Worm (Caenorhabditis elegans) whole organism, L1 larva: Measurements from ENCODE around the gene clec-149.

Source experiments
- C16A3.4 ChIP-seq: fragments of 150-350 bp; optimal IDR thresholded peaks from 2 replicates; lab custom pipeline; 2014; ENCODE audit warnings: missing biosample characterization, missing genetic modification characterization
- Y116A8C.19 ChIP-seq: sonication (generic microtip); optimal IDR thresholded peaks from 2 replicates; lab custom pipeline; 2016; ENCODE audit warnings: missing compliant biosample characterization, missing genetic modification characterization, borderline replicate concordance
- alr-1 ChIP-seq: fragments of 200-800 bp; sonication (Bioruptor generic); optimal IDR thresholded peaks from 2 replicates; lab custom pipeline; 2018; ENCODE audit warnings: borderline replicate concordance, mild to moderate bottlenecking, missing genetic modification characterization, missing compliant biosample characterization
- ceh-63 ChIP-seq: fragments of 200-800 bp; sonication (Bioruptor generic); optimal IDR thresholded peaks from 2 replicates; lab custom pipeline; 2018; ENCODE audit warnings: mild to moderate bottlenecking, missing genetic modification characterization, missing compliant biosample characterization
- ceh-88 ChIP-seq: fragments of 200-800 bp; sonication (Bioruptor generic); IDR thresholded peaks from 2 replicates; pipeline ENCODE4 v1.3.6; 2022; ENCODE audit warnings: missing genetic modification characterization, missing compliant biosample characterization
- dsc-1 ChIP-seq: sonication (generic microtip); optimal IDR thresholded peaks from 2 replicates; lab custom pipeline; 2016; ENCODE audit warnings: mild to moderate bottlenecking, missing genetic modification characterization, missing compliant biosample characterization
- efl-1 ChIP-seq, 4 experiments: fragments of 150-350 bp; optimal IDR thresholded peaks in 3 of 4; peaks in 1 of 4; 1 replicate in 1 of 4; 2 replicates in 3 of 4; lab custom pipeline; 2014; ENCODE audit warnings: missing biosample characterization in 2 of 4, missing genetic modification characterization in 2 of 4, missing genetic modification reagents in 2 of 4
- fkh-8 ChIP-seq: sonication (generic microtip); optimal IDR thresholded peaks from 2 replicates; lab custom pipeline; 2016; ENCODE audit warnings: mild to moderate bottlenecking, missing genetic modification characterization, missing compliant biosample characterization
- irx-1 ChIP-seq: sonication (generic microtip); optimal IDR thresholded peaks from 2 replicates; lab custom pipeline; 2016; ENCODE audit warnings: missing genetic modification characterization, missing compliant biosample characterization
- isw-1 ChIP-seq: fragments of 200-800 bp; sonication (Bioruptor generic); IDR thresholded peaks from 2 replicates; pipeline ENCODE4 v1.3.6; 2022; ENCODE audit warnings: missing genetic modification characterization, missing compliant biosample characterization
- lin-13 ChIP-seq: fragments of 150-350 bp; optimal IDR thresholded peaks from 2 replicates; lab custom pipeline; 2014; ENCODE audit warnings: missing biosample characterization, missing genetic modification reagents, missing genetic modification characterization
- lir-3 ChIP-seq: sonication (generic microtip); optimal IDR thresholded peaks from 2 replicates; lab custom pipeline; 2016; ENCODE audit warnings: mild to moderate bottlenecking, missing genetic modification characterization, moderate library complexity, missing compliant biosample characterization; ENCODE audit not compliant: poor library complexity
- mab-9 ChIP-seq: fragments of 200-800 bp; sonication (Bioruptor generic); IDR thresholded peaks from 2 replicates; pipeline ENCODE4 v1.3.6; 2022; ENCODE audit warnings: missing genetic modification reagents, missing genetic modification characterization, missing compliant biosample characterization
- mef-2 ChIP-seq: fragments of 150-350 bp; optimal IDR thresholded peaks from 2 replicates; lab custom pipeline; 2014; ENCODE audit warnings: missing biosample characterization, missing genetic modification characterization
- mep-1 ChIP-seq: fragments of 150-350 bp; optimal IDR thresholded peaks from 2 replicates; lab custom pipeline; 2014; ENCODE audit warnings: missing biosample characterization, missing genetic modification characterization
- nhr-77 ChIP-seq: fragments of 150-350 bp; optimal IDR thresholded peaks from 2 replicates; lab custom pipeline; 2014; ENCODE audit warnings: missing biosample characterization, missing genetic modification characterization
- nhr-84 ChIP-seq: sonication (generic microtip); optimal IDR thresholded peaks from 2 replicates; lab custom pipeline; 2017; ENCODE audit warnings: missing biosample characterization, missing genetic modification characterization
- pqm-1 ChIP-seq: sonication (generic microtip); optimal IDR thresholded peaks from 3 replicates; lab custom pipeline; 2017; ENCODE audit warnings: missing biosample characterization, missing genetic modification characterization
- snpc-4 ChIP-seq: fragments of 150-350 bp; optimal IDR thresholded peaks from 2 replicates; lab custom pipeline; 2014; ENCODE audit warnings: missing biosample characterization, missing genetic modification characterization
- sox-4 ChIP-seq: sonication (generic microtip); optimal IDR thresholded peaks from 2 replicates; lab custom pipeline; 2016; ENCODE audit warnings: missing genetic modification characterization, missing compliant biosample characterization
- sptf-1 ChIP-seq: fragments of 150-350 bp; optimal IDR thresholded peaks from 2 replicates; lab custom pipeline; 2014; ENCODE audit warnings: missing biosample characterization, missing genetic modification characterization
- unc-30 ChIP-seq: sonication (generic microtip); optimal IDR thresholded peaks from 2 replicates; lab custom pipeline; 2017; ENCODE audit warnings: missing biosample characterization, missing genetic modification characterization
- vab-15 ChIP-seq: sonication (generic microtip); optimal IDR thresholded peaks from 2 replicates; lab custom pipeline; 2017; ENCODE audit warnings: missing genotype, mild to moderate bottlenecking, missing genetic modification characterization, missing compliant biosample characterization
- xbp-1 ChIP-seq: sonication (generic microtip); optimal IDR thresholded peaks from 2 replicates; lab custom pipeline; 2016; ENCODE audit warnings: missing genetic modification characterization, missing compliant biosample characterization
- ztf-11 ChIP-seq, 2 experiments: sonication (generic microtip); optimal IDR thresholded peaks; 2 replicates each; lab custom pipeline; 2016 to 2017; ENCODE audit warnings: missing genetic modification characterization in 2 of 2, missing biosample characterization in 1 of 2, missing compliant biosample characterization in 1 of 2
- ztf-4 ChIP-seq: fragments of 150-350 bp; optimal IDR thresholded peaks from 2 replicates; lab custom pipeline; 2014; ENCODE audit warnings: missing biosample characterization, missing genetic modification characterization

The clec-149 gene

ce11 chrIII:868866-869265 lies 45.8 kb downstream of the clec-149 start:
- TF ChIP-seq mab-9 (GFP tag; lab: Robert Waterston, UW), result no peak
- TF ChIP-seq isw-1 (GFP tag; lab: Robert Waterston, UW), result no peak
- TF ChIP-seq ztf-11 (tag; optimal IDR thresholded peaks at IDR 0.05; lab: Kevin White, UChicago), result peak in 1 of 2 experiments; percentile 45

- TF ChIP-seq efl-1 (optimal IDR thresholded peaks at IDR 0.05; lab: Kevin White, UChicago) (no peak), efl-1 (GFP tag; optimal IDR thresholded peaks at IDR 0.05 in 1 of 2; lab: Kevin White, UChicago) (peak in 1 of 2 experiments; percentile 73), sptf-1 (tag; lab: Kevin White, UChicago) (no peak)
These were observed 46.8 kb downstream of the clec-149 start, which contains the start of gene T24C4.2 for ce11 chrIII:869869-870268. TSS of gene T24C4.2 (minus strand) at chrIII:869969.

- no peak for TF ChIP-seq ceh-88 (GFP tag; lab: Robert Waterston, UW)
- TF ChIP-seq lir-3 (tag; lab: Kevin White, UChicago), result no peak
- no peak for TF ChIP-seq nhr-84 (tag; lab: Kevin White, UChicago)
- TF ChIP-seq pqm-1 (tag; lab: Kevin White, UChicago), result no peak
- TF ChIP-seq alr-1 (tag; lab: Kevin White, UChicago), result no peak
- TF ChIP-seq, all 84 proteins: peak for 0
These were observed 47.5 kb downstream of the clec-149 start for ce11 chrIII:870555-870954.

ce11 chrIII:872373-872772 lies 49.4 kb downstream of the clec-149 start, which contains the start of the genes T24C4.3 and clc-20:
TSS of gene T24C4.3 (minus strand) at chrIII:872473.
TSS of gene clc-20 (plus strand) at chrIII:872583.
- TF ChIP-seq irx-1 (no peak), Y116A8C.19 (tag; lab: Kevin White, UChicago) (no peak), lin-13 (GFP tag; lab: Kevin White, UChicago) (no peak), sox-4 (peak; percentile 28), isw-1 (GFP tag; lab: Robert Waterston, UW) (no peak), lir-3 (tag; lab: Kevin White, UChicago) (no peak), dsc-1 (tag; lab: Kevin White, UChicago) (peak; percentile 72), fkh-8 (peak; percentile 23), vab-15 (tag; lab: Kevin White, UChicago) (no peak)
- TF ChIP-seq, all 84 proteins: peak for 3

ce11 chrIII:873432-873831 lies 50.4 kb downstream of the clec-149 start, which contains the start of gene clc-19:
TSS of gene clc-19 (minus strand) at chrIII:873566.
- TF ChIP-seq ceh-63 (GFP tag; lab: Kevin White, UChicago) (no peak), snpc-4 (tag; lab: Kevin White, UChicago) (no peak), ceh-88 (GFP tag; lab: Robert Waterston, UW) (no peak), mef-2 (tag; lab: Kevin White, UChicago) (no peak), nhr-77 (tag; lab: Kevin White, UChicago) (no peak), unc-30 (no peak), alr-1 (tag; lab: Kevin White, UChicago) (no peak), C16A3.4 (tag; lab: Kevin White, UChicago) (no peak), mep-1 (tag; lab: Kevin White, UChicago) (no peak), ztf-4 (tag; lab: Kevin White, UChicago) (no peak), efl-1 (optimal IDR thresholded peaks at IDR 0.05; lab: Kevin White, UChicago) (no peak), efl-1 (GFP tag; optimal IDR thresholded peaks at IDR 0.05 in 1 of 2; lab: Kevin White, UChicago) (no peak), xbp-1 (tag; lab: Kevin White, UChicago) (no peak)
